Worm (Caenorhabditis elegans) whole organism, L4 larva: ENCODE data around the gene mrck-1.

Experiments
- D1046.2 ChIP-seq: fragments of 200-800 bp; sonication (Bioruptor generic); IDR thresholded peaks from 2 replicates; pipeline ENCODE4 v1.3.6; 2022; ENCODE audit warnings: missing genetic modification characterization, missing compliant biosample characterization
- F44E2.7 ChIP-seq: fragments of 200-800 bp; sonication (Bioruptor generic); IDR thresholded peaks from 2 replicates; pipeline ENCODE4 v2.1.2; 2022; ENCODE audit warnings: missing genetic modification characterization, missing compliant biosample characterization
- T20F7.1 ChIP-seq: fragments of 200-800 bp; sonication (Bioruptor generic); optimal IDR thresholded peaks from 2 replicates; lab custom pipeline; 2018; ENCODE audit warnings: mild to moderate bottlenecking, missing genetic modification characterization, missing compliant biosample characterization
- T26A8.4 ChIP-seq: fragments of 200-800 bp; sonication (Bioruptor generic); IDR thresholded peaks from 2 replicates; pipeline ENCODE4 v1.3.6; 2022; ENCODE audit warnings: missing genetic modification characterization, missing compliant biosample characterization
- Y105C5A.15 ChIP-seq: fragments of 200-800 bp; sonication (Bioruptor generic); IDR thresholded peaks from 2 replicates; pipeline ENCODE4 v1.3.6; 2022; ENCODE audit warnings: missing genetic modification characterization, missing compliant biosample characterization
- Y48G9A.11 ChIP-seq: fragments of 200-800 bp; sonication (Bioruptor generic); IDR thresholded peaks from 2 replicates; pipeline ENCODE4 v1.3.6; 2022; ENCODE audit warnings: missing genetic modification reagents, missing genetic modification characterization, missing compliant biosample characterization
- Y75B8A.6 ChIP-seq: fragments of 200-800 bp; sonication (Bioruptor generic); IDR thresholded peaks from 2 replicates; pipeline ENCODE4 v1.3.6; 2022; ENCODE audit warnings: missing genetic modification reagents, missing genetic modification characterization, missing compliant biosample characterization
- aha-1 ChIP-seq: fragments of 150-350 bp; peaks from one replicate; lab custom pipeline; 2014; ENCODE audit warnings: missing biosample characterization, missing genetic modification characterization
- aly-2 ChIP-seq: sonication (generic microtip); optimal IDR thresholded peaks from 2 replicates; lab custom pipeline; 2018; ENCODE audit warnings: missing biosample characterization, missing genetic modification characterization
- ama-1 ChIP-seq: fragments of 150-350 bp; optimal IDR thresholded peaks from 2 replicates; lab custom pipeline; 2014; ENCODE audit warnings: inconsistent platforms, mixed read lengths
- ceh-44 ChIP-seq: fragments of 200-800 bp; sonication (Bioruptor generic); IDR thresholded peaks from 2 replicates; pipeline ENCODE4 v1.3.6; 2022; ENCODE audit warnings: missing genetic modification reagents, missing genetic modification characterization, missing compliant biosample characterization
- cey-2 ChIP-seq: sonication (generic microtip); optimal IDR thresholded peaks from 3 replicates; lab custom pipeline; 2017; ENCODE audit warnings: missing genetic modification characterization, mild to moderate bottlenecking, missing compliant biosample characterization, antibody characterized with exemption, borderline replicate concordance; ENCODE audit not compliant: insufficient read depth
- daf-16 ChIP-seq, 3 experiments: sonication (generic microtip); optimal IDR thresholded peaks; 2 replicates each; lab custom pipeline; 2016 to 2017; ENCODE audit warnings: missing genetic modification characterization in 3 of 3, missing genetic modification reagents in 3 of 3, mild to moderate bottlenecking in 2 of 3, missing compliant biosample characterization in 2 of 3, missing biosample characterization in 1 of 3, moderate library complexity in 1 of 3
- daf-8 ChIP-seq: fragments of 200-800 bp; sonication (Bioruptor generic); IDR thresholded peaks from 2 replicates; pipeline ENCODE4 v1.3.6; 2022; ENCODE audit warnings: missing genetic modification characterization, missing compliant biosample characterization
- dmd-8 ChIP-seq: fragments of 200-800 bp; sonication (Bioruptor generic); IDR thresholded peaks from 2 replicates; pipeline ENCODE4 v1.3.6; 2022; ENCODE audit warnings: missing genetic modification characterization, missing compliant biosample characterization
- dmd-9 ChIP-seq: fragments of 200-800 bp; sonication (Bioruptor generic); IDR thresholded peaks from 2 replicates; pipeline ENCODE4 v1.3.6; 2022; ENCODE audit warnings: missing genetic modification reagents, missing genetic modification characterization, missing compliant biosample characterization
- duxl-1 ChIP-seq: sonication (generic microtip); optimal IDR thresholded peaks from 2 replicates; lab custom pipeline; 2016; ENCODE audit warnings: mild to moderate bottlenecking, missing genetic modification characterization, moderate library complexity, missing compliant biosample characterization; ENCODE audit not compliant: poor library complexity
- egl-27 ChIP-seq: sonication (generic microtip); optimal IDR thresholded peaks from 3 replicates; lab custom pipeline; 2017; ENCODE audit warnings: missing biosample characterization, missing genetic modification reagents, missing genetic modification characterization
- egl-43 ChIP-seq: fragments of 200-800 bp; sonication (Bioruptor generic); IDR thresholded peaks from 2 replicates; pipeline ENCODE4 v1.3.6; 2022; ENCODE audit warnings: missing genetic modification reagents, missing genetic modification characterization, missing compliant biosample characterization
- hlh-30 ChIP-seq: sonication (generic microtip); optimal IDR thresholded peaks from 2 replicates; lab custom pipeline; 2017; ENCODE audit warnings: antibody characterized with exemption, mild to moderate bottlenecking, missing genetic modification characterization, missing compliant biosample characterization; ENCODE audit not compliant: insufficient read depth
- lim-7 ChIP-seq: fragments of 200-800 bp; sonication (Bioruptor generic); IDR thresholded peaks from 2 replicates; pipeline ENCODE4 v1.3.6; 2022; ENCODE audit warnings: missing genetic modification characterization, missing compliant biosample characterization
- lin-1 ChIP-seq: fragments of 200-800 bp; sonication (Bioruptor generic); IDR thresholded peaks from 2 replicates; pipeline ENCODE4 v1.3.6; 2022; ENCODE audit warnings: missing genetic modification reagents, missing genetic modification characterization, missing compliant biosample characterization
- lin-29 ChIP-seq: fragments of 200-800 bp; sonication (Bioruptor generic); IDR thresholded peaks from 2 replicates; pipeline ENCODE4 v1.3.6; 2022; ENCODE audit warnings: missing genetic modification reagents, missing genetic modification characterization, missing compliant biosample characterization
- lin-38 ChIP-seq: fragments of 200-800 bp; sonication (Bioruptor generic); IDR thresholded peaks from 2 replicates; pipeline ENCODE4 v1.3.6; 2022; ENCODE audit warnings: missing genetic modification reagents, missing genetic modification characterization, missing compliant biosample characterization
- lin-39 ChIP-seq: fragments of 150-350 bp; optimal IDR thresholded peaks from 2 replicates; lab custom pipeline; 2014; ENCODE audit warnings: missing biosample characterization, missing genetic modification reagents, missing genetic modification characterization
- lir-3 ChIP-seq: sonication (generic microtip); optimal IDR thresholded peaks from 2 replicates; lab custom pipeline; 2016; ENCODE audit warnings: mild to moderate bottlenecking, missing genetic modification characterization, missing compliant biosample characterization
- mdt-29 ChIP-seq: fragments of 200-800 bp; sonication (Bioruptor generic); IDR thresholded peaks from 2 replicates; pipeline ENCODE4 v1.3.6; 2022; ENCODE audit warnings: missing genetic modification reagents, missing genetic modification characterization, missing compliant biosample characterization
- mxl-3 ChIP-seq: fragments of 200-800 bp; sonication (Bioruptor generic); optimal IDR thresholded peaks from 2 replicates; lab custom pipeline; 2018; ENCODE audit warnings: mild to moderate bottlenecking, missing genetic modification characterization, missing compliant biosample characterization
- nhr-11 ChIP-seq: fragments of 150-350 bp; optimal IDR thresholded peaks from 2 replicates; lab custom pipeline; 2014; ENCODE audit warnings: missing biosample characterization, missing genetic modification characterization
- nhr-111 ChIP-seq: fragments of 200-800 bp; sonication (Bioruptor generic); optimal IDR thresholded peaks from 2 replicates; lab custom pipeline; 2018; ENCODE audit warnings: mild to moderate bottlenecking, missing genetic modification characterization, missing compliant biosample characterization
- nhr-237 ChIP-seq: sonication (generic microtip); optimal IDR thresholded peaks from 2 replicates; lab custom pipeline; 2017; ENCODE audit warnings: missing biosample characterization, missing genetic modification characterization
- nhr-28 ChIP-seq: fragments of 150-350 bp; optimal IDR thresholded peaks from 2 replicates; lab custom pipeline; 2014; ENCODE audit warnings: missing biosample characterization, missing genetic modification characterization
- nhr-41 ChIP-seq: fragments of 200-800 bp; sonication (Bioruptor generic); IDR thresholded peaks from 2 replicates; pipeline ENCODE4 v1.3.6; 2022; ENCODE audit warnings: missing genetic modification reagents, missing genetic modification characterization, missing compliant biosample characterization
- nhr-48 ChIP-seq: sonication (generic microtip); optimal IDR thresholded peaks from 2 replicates; lab custom pipeline; 2016; ENCODE audit warnings: mild to moderate bottlenecking, missing genetic modification characterization, missing compliant biosample characterization
- nhr-77 ChIP-seq: fragments of 150-350 bp; optimal IDR thresholded peaks from 2 replicates; lab custom pipeline; 2014; ENCODE audit warnings: missing biosample characterization, missing genetic modification characterization
- pha-4 ChIP-seq, 2 experiments: fragments of 150-350 bp in 1 of 2; fragments of 200-800 bp in 1 of 2; sonication (Bioruptor generic) in 1 of 2; IDR thresholded peaks in 1 of 2; optimal IDR thresholded peaks in 1 of 2; 2 replicates each; pipeline versions ENCODE4 v1.3.6 to Lab custom; 2014 to 2022; ENCODE audit warnings: missing genetic modification characterization in 2 of 2, missing genetic modification reagents in 2 of 2, missing biosample characterization in 1 of 2, missing compliant biosample characterization in 1 of 2
- php-3 ChIP-seq: fragments of 200-800 bp; sonication (Bioruptor generic); IDR thresholded peaks from 2 replicates; pipeline ENCODE4 v1.3.6; 2022; ENCODE audit warnings: missing genetic modification reagents, missing genetic modification characterization, missing compliant biosample characterization
- skn-1 ChIP-seq: fragments of 150-350 bp; optimal IDR thresholded peaks from 2 replicates; lab custom pipeline; 2014; ENCODE audit warnings: missing biosample characterization, missing genetic modification characterization
- snpc-4 ChIP-seq: fragments of 150-350 bp; optimal IDR thresholded peaks from 2 replicates; lab custom pipeline; 2014; ENCODE audit warnings: missing biosample characterization, missing genetic modification characterization
- unc-39 ChIP-seq: sonication (generic microtip); optimal IDR thresholded peaks from 2 replicates; lab custom pipeline; 2017; ENCODE audit warnings: missing biosample characterization, missing genetic modification characterization
- unc-62 ChIP-seq, 3 experiments: fragments of 150-350 bp in 1 of 3; sonication (generic microtip); optimal IDR thresholded peaks in 2 of 3; peaks in 1 of 3; 1 replicate in 1 of 3; 2 replicates in 2 of 3; lab custom pipeline; 2014 to 2017; ENCODE audit warnings: missing biosample characterization in 3 of 3, missing genetic modification characterization in 3 of 3, missing genetic modification reagents in 3 of 3, missing genotype in 1 of 3
- vab-7 ChIP-seq: fragments of 200-800 bp; sonication (Bioruptor generic); IDR thresholded peaks from 2 replicates; pipeline ENCODE4 v1.3.6; 2022; ENCODE audit warnings: missing genetic modification reagents, missing genetic modification characterization, missing compliant biosample characterization
- zip-2 ChIP-seq: fragments of 150-350 bp; optimal IDR thresholded peaks from 2 replicates; lab custom pipeline; 2014; ENCODE audit warnings: missing biosample characterization, missing genetic modification characterization

mrck-1 gene

ce11 chrV:6223315-6224018 is 43.6 kb downstream of the mrck-1 start:
- TF ChIP-seq nhr-48 (tag; lab: Kevin White, UChicago) (no peak), Y48G9A.11 (GFP tag; lab: Robert Waterston, UW) (no peak), nhr-28 (tag; lab: Kevin White, UChicago) (no peak), lin-38 (GFP tag; lab: Robert Waterston, UW) (peak; percentile 4; the same call in 1 of the 2 replicates), vab-7 (GFP tag; lab: Robert Waterston, UW) (no peak), nhr-11 (tag; lab: Kevin White, UChicago) (no peak), T20F7.1 (GFP tag; lab: Kevin White, UChicago) (peak; percentile 8), dmd-8 (GFP tag; lab: Robert Waterston, UW) (no peak), nhr-111 (GFP tag; lab: Kevin White, UChicago) (no peak), snpc-4 (tag; lab: Kevin White, UChicago) (no peak), lin-1 (0 out of 2 replicates have a peak, but pooled peaks have one; percentile 7), Y75B8A.6 (GFP tag; lab: Robert Waterston, UW) (no peak; the same call in 1 of the 2 replicates), nhr-77 (no peak), nhr-41 (GFP tag; lab: Robert Waterston, UW) (no peak), unc-62 (GFP tag; optimal IDR thresholded peaks at IDR 0.05 in 1 of 2; lab: Kevin White, UChicago) (peak in 1 of 2 experiments; percentile 71), unc-62 (tag; optimal IDR thresholded peaks at IDR 0.05; lab: Kevin White, UChicago) (no peak), aly-2 (tag; lab: Kevin White, UChicago) (no peak), zip-2 (peak; percentile 34), daf-8 (GFP tag; lab: Robert Waterston, UW) (no peak), ama-1 (lab: Kevin White, UChicago) (peak; percentile 50), ceh-44 (no peak), D1046.2 (no peak), unc-39 (tag; lab: Kevin White, UChicago) (no peak), lin-29 (GFP tag; lab: Robert Waterston, UW) (no peak), aha-1 (tag; lab: Kevin White, UChicago) (peak; percentile 95), dmd-9 (GFP tag; lab: Robert Waterston, UW) (no peak), T26A8.4 (no peak), pha-4 (GFP tag; IDR thresholded peaks at IDR 0.05; lab: Robert Waterston, UW) (no peak), pha-4 (tag; optimal IDR thresholded peaks at IDR 0.05; lab: Kevin White, UChicago) (no peak), mxl-3 (GFP tag; lab: Kevin White, UChicago) (no peak), F44E2.7 (no peak), lim-7 (GFP tag; lab: Robert Waterston, UW) (0 out of 2 replicates have a peak, but pooled peaks have one; percentile 10), lir-3 (tag; lab: Kevin White, UChicago) (no peak), nhr-237 (tag; lab: Kevin White, UChicago) (no peak), Y105C5A.15 (no peak), hlh-30 (no peak), duxl-1 (tag; lab: Kevin White, UChicago) (peak; percentile 48), egl-43 (GFP tag; lab: Robert Waterston, UW) (no peak), egl-27 (tag; lab: Kevin White, UChicago) (no peak), daf-16 (GFP tag; optimal IDR thresholded peaks at IDR 0.05; lab: Kevin White, UChicago) (no peak), daf-16 (tag; optimal IDR thresholded peaks at IDR 0.05; lab: Kevin White, UChicago) (peak; percentile 5), php-3 (GFP tag; lab: Robert Waterston, UW) (no peak), mdt-29 (GFP tag; lab: Robert Waterston, UW) (no peak), cey-2 (no peak), lin-39 (tag; lab: Kevin White, UChicago) (no peak), skn-1 (tag; lab: Kevin White, UChicago) (no peak)
